Worm (Caenorhabditis elegans): ENCODE data around the gene trpp-6.

ce11 chrV:9974264-9974663, 17.4 kb upstream of the trpp-6 start:
- TF ChIP-seq ama-1 (optimal IDR thresholded peaks at IDR 0.05) (no peak), tbx-37 (GFP tag; conservative IDR thresholded peaks at IDR 0.05) (no peak), pes-1 (GFP tag; IDR thresholded peaks at IDR 0.05) (no peak), sea-1 (GFP tag; conservative IDR thresholded peaks at IDR 0.05) (no peak), F13C5.2 (tag; optimal IDR thresholded peaks at IDR 0.05) (no peak)

Measured in whole organism, early embryonic.